Worm (Caenorhabditis elegans) whole organism, late embryonic: ENCODE measurements around the gene E02H9.9.

Experiments
- ceh-31 ChIP-seq: sonication (generic microtip); optimal IDR thresholded peaks from 2 replicates; lab custom pipeline; 2016; ENCODE audit warnings: missing genetic modification characterization, missing compliant biosample characterization
- elt-2 ChIP-seq: sonication (generic microtip); optimal IDR thresholded peaks from 2 replicates; lab custom pipeline; 2016; ENCODE audit warnings: missing genetic modification reagents, missing genetic modification characterization, missing compliant biosample characterization
- nfya-1 ChIP-seq: sonication (generic microtip); optimal IDR thresholded peaks from 2 replicates; lab custom pipeline; 2017; ENCODE audit warnings: missing genetic modification characterization, mild to moderate bottlenecking, missing compliant biosample characterization, antibody characterized with exemption, moderate library complexity
- odd-2 ChIP-seq: sonication (generic microtip); optimal IDR thresholded peaks from 2 replicates; lab custom pipeline; 2017; ENCODE audit warnings: antibody characterized with exemption, mild to moderate bottlenecking, missing genetic modification characterization, missing compliant biosample characterization

The E02H9.9 gene

DNA sequence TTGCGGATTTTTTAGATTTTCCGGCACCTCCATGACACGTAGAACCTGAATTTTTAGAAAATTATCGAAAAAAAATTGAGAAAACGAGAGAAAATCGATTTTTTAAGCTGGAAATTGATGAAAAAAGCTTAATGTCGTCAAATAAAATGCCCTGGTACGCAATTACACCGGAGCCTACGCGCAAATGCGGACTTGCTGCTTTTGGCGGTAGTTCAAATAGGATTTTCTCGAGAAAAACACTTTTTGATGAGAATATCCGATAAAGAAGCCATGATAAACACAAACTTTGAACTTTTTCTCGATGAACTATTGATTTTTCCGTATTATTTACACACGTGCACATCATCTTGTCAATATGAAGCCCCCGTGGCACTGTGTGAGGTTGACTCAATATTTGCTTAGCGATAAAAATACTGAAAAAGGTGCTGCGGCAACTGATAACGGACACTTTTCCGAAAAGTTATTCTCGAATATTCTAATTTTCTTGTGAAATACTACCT lies 49.9 kb downstream of the E02H9.9 start, which contains the start of the genes W04B5.5 and W04B5.3:
Gene W04B5.5 (minus strand): TSS at position 51 of the 500 bp plus-strand sequence.
Gene W04B5.3 (plus strand): TSS at position 356 of the 500 bp plus-strand sequence.
- peak; percentile 57 for TF ChIP-seq nfya-1 (tag; lab: Kevin White, UChicago)
- TF ChIP-seq ceh-31 (tag; lab: Kevin White, UChicago), result peak; percentile 13
- TF ChIP-seq odd-2 (tag; lab: Kevin White, UChicago), result no peak
- peak; percentile 76 for TF ChIP-seq elt-2 (tag; lab: Kevin White, UChicago)
